Worm (Caenorhabditis elegans) whole organism, late embryonic: ENCODE measurements around the gene set-21.

Source experiments
- K02D7.2 ChIP-seq: sonication (generic microtip); optimal IDR thresholded peaks from 2 replicates; lab custom pipeline; 2017; ENCODE audit warnings: mild to moderate bottlenecking, missing genetic modification characterization, missing compliant biosample characterization
- T23F11.4 ChIP-seq: fragments of 200-800 bp; sonication (Bioruptor generic); optimal IDR thresholded peaks from 2 replicates; lab custom pipeline; 2018; ENCODE audit warnings: mild to moderate bottlenecking, missing genetic modification characterization, missing compliant biosample characterization
- npax-4 ChIP-seq: sonication (generic microtip); optimal IDR thresholded peaks from 2 replicates; lab custom pipeline; 2016; ENCODE audit warnings: missing genetic modification characterization, missing compliant biosample characterization
- pha-4 ChIP-seq: fragments of 150-350 bp; optimal IDR thresholded peaks from 2 replicates; lab custom pipeline; 2018; ENCODE audit warnings: missing biosample characterization, missing genetic modification reagents, missing genetic modification characterization
- pqm-1 ChIP-seq: sonication (generic microtip); optimal IDR thresholded peaks from 2 replicates; lab custom pipeline; 2016; ENCODE audit warnings: missing genetic modification characterization, missing compliant biosample characterization
- ref-2 ChIP-seq: sonication (generic microtip); optimal IDR thresholded peaks from 2 replicates; lab custom pipeline; 2016; ENCODE audit warnings: missing genetic modification characterization, missing compliant biosample characterization
- rnt-1 ChIP-seq: sonication (generic microtip); optimal IDR thresholded peaks from 2 replicates; lab custom pipeline; 2016; ENCODE audit warnings: missing genetic modification characterization, missing compliant biosample characterization
- sox-4 ChIP-seq: sonication (generic microtip); optimal IDR thresholded peaks from 2 replicates; lab custom pipeline; 2017; ENCODE audit warnings: mild to moderate bottlenecking, missing genetic modification characterization, inconsistent platforms, missing compliant biosample characterization
- syd-9 ChIP-seq: sonication (generic microtip); optimal IDR thresholded peaks from 2 replicates; lab custom pipeline; 2016; ENCODE audit warnings: mild to moderate bottlenecking, missing genetic modification characterization, moderate library complexity, missing compliant biosample characterization
- tbx-2 ChIP-seq: sonication (generic microtip); optimal IDR thresholded peaks from 2 replicates; lab custom pipeline; 2016; ENCODE audit warnings: missing genetic modification characterization, missing compliant biosample characterization
- unc-3 ChIP-seq, 2 experiments: fragments of 200-800 bp in 1 of 2; sonication (Bioruptor generic) in 1 of 2; sonication (generic microtip) in 1 of 2; conservative IDR thresholded peaks in 1 of 2; optimal IDR thresholded peaks in 1 of 2; 2 replicates each; pipeline versions ENCODE4 v1.3.6 to Lab custom; 2016 to 2022; ENCODE audit warnings: missing compliant biosample characterization in 2 of 2, missing genetic modification characterization in 2 of 2, missing genetic modification reagents in 1 of 2

DNA sequence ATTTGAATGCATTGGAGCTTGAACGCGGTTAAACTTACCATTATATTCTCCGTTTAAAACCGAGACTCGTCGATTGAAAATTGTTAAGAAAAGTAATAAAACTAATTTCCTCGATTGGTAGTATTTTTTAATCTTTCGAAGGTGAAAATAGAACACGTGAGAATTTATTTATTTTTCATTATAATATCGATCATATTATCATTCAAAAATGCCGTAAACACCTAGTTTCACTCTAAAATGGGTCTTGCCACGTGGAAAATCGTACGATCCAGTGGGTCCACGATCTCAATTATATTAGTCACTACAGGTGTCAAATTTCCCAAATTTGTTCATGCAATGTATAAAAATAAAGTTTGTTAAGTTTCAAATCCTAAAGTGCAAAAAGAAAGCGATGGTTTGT, 33.8 kb upstream of the set-21 start, which contains the start of gene W03B1.9:
- TF ChIP-seq pha-4 (tag; lab: Kevin White, UChicago) (no peak), rnt-1 (tag; lab: Kevin White, UChicago) (no peak), tbx-2 (tag; lab: Kevin White, UChicago) (no peak), npax-4 (no peak), ref-2 (tag; lab: Kevin White, UChicago) (no peak), pqm-1 (tag; lab: Kevin White, UChicago) (no peak), unc-3 (GFP tag; conservative IDR thresholded peaks at IDR 0.05; lab: Robert Waterston, UW) (no peak), unc-3 (tag; optimal IDR thresholded peaks at IDR 0.05; lab: Kevin White, UChicago) (no peak), T23F11.4 (GFP tag; lab: Kevin White, UChicago) (no peak), sox-4 (no peak), syd-9 (tag; lab: Kevin White, UChicago) (no peak), K02D7.2 (tag; lab: Kevin White, UChicago) (no peak)
